Fruit fly (Drosophila melanogaster): ENCODE results near the gene CG14074.

Gene CG14074

DNA sequence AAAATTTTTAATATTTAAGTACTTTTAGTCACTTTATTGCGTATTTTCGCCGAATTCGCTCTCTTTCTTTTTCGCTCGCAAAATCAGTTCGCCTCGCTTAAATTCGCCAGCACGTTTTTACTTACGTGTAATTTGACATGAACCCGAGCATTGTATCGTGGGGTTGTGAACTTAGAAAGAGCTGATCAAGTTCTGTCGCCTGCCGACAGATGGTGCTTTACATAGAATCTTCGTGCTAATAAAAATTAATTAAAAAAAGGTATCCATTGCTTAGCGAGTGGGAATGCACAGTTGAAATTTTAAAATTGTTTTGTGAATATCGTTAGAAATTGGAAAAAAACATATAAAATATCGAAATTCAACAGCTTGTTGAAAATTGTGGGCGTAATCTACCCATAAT lies 17.6 kb upstream of the CG14074 start (continued):
- TF ChIP-seq Sry-β (GFP tag; optimal IDR thresholded peaks at IDR 0.05): no peak
- no peak for TF ChIP-seq otp (GFP tag; IDR thresholded peaks at IDR 0.05)
- TF ChIP-seq Lim3 (GFP tag; IDR thresholded peaks at IDR 0.05): no peak
- TF ChIP-seq toy (GFP tag; IDR thresholded peaks at IDR 0.05): no peak
- no peak; the same call in 1 of the 2 replicates for TF ChIP-seq CG1024 (GFP tag; IDR thresholded peaks at IDR 0.05)
- peak; percentile 12 for TF ChIP-seq MESR4 (GFP tag; optimal IDR thresholded peaks at IDR 0.05)
- TF ChIP-seq CG34224 (GFP tag; IDR thresholded peaks at IDR 0.05; ENCODE audit: partially characterized antibody): no peak
- no peak for TF ChIP-seq Dll (GFP tag; IDR thresholded peaks at IDR 0.05; ENCODE audit: partially characterized antibody)
- TF ChIP-seq CG11247 (GFP tag; IDR thresholded peaks at IDR 0.05): no peak
- TF ChIP-seq sug (tag; optimal IDR thresholded peaks at IDR 0.05): no peak
- peak; percentile 16 for TF ChIP-seq pzg (GFP tag; optimal IDR thresholded peaks at IDR 0.05)
- TF ChIP-seq Chrac-16 (GFP tag; optimal IDR thresholded peaks at IDR 0.05): peak; percentile 67
- no peak; the same call in 1 of the 3 replicates for TF ChIP-seq CG6791 (GFP tag; IDR thresholded peaks at IDR 0.05; ENCODE audit: partially characterized antibody)
- no peak for TF ChIP-seq yki (optimal IDR thresholded peaks at IDR 0.05)
- no peak for TF ChIP-seq sob (GFP tag; IDR thresholded peaks at IDR 0.05)
- TF ChIP-seq Nf-YA (GFP tag; IDR thresholded peaks at IDR 0.05): no peak
- peak; percentile 17 for TF ChIP-seq CG13894 (tag; optimal IDR thresholded peaks at IDR 0.05)
- no peak for TF ChIP-seq ham (GFP tag; IDR thresholded peaks at IDR 0.05)
- TF ChIP-seq salm (tag; optimal IDR thresholded peaks at IDR 0.05): peak; percentile 34
- peak; percentile 98 for TF ChIP-seq CTCF (GFP tag; optimal IDR thresholded peaks at IDR 0.05)
- TF ChIP-seq run (tag; optimal IDR thresholded peaks at IDR 0.05): no peak
- TF ChIP-seq pan (optimal IDR thresholded peaks at IDR 0.05): no peak
- peak in 1 of 2 experiments; percentile 65 for TF ChIP-seq pan (GFP tag; optimal IDR thresholded peaks at IDR 0.05 in 1 of 2, IDR thresholded peaks at IDR 0.05 in 1 of 2)
- no peak for TF ChIP-seq CG4404 (GFP tag; IDR thresholded peaks at IDR 0.05)
- no peak for TF ChIP-seq CG13123 (GFP tag; optimal IDR thresholded peaks at IDR 0.05)
- peak; percentile 88 for TF ChIP-seq Fer1 (GFP tag; optimal IDR thresholded peaks at IDR 0.05)
- peak; percentile 65 for TF ChIP-seq HmgD (GFP tag; optimal IDR thresholded peaks at IDR 0.05)
- peak; percentile 48 for TF ChIP-seq CG7745 (tag; optimal IDR thresholded peaks at IDR 0.05)

DNA sequence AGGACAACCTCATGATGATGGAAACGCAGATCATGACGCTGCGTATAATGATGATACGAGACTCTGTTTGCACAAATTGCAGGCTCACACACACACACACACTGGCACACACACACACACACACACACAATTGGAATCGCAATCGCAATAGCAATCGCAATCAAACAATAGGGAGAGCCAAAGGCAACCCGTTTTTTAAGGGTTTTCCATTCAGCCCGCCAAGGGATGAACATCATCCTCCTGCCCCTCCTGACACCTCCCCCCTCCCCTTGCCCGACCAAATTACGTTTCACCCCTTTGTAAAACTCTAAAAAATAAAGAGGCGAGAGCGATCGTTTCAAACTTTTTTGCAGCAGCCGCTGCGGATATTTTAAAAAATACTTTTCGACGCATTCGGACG lies 13.8 kb upstream of the CG14074 start:
- TF ChIP-seq CG17912 (GFP tag; optimal IDR thresholded peaks at IDR 0.05): no peak
- no peak for TF ChIP-seq CG16779 (GFP tag; IDR thresholded peaks at IDR 0.05)
- no peak for TF ChIP-seq esg (GFP tag; conservative IDR thresholded peaks at IDR 0.05)
- no peak for TF ChIP-seq Pdp1 (GFP tag; optimal IDR thresholded peaks at IDR 0.05)
- TF ChIP-seq CG1647 (GFP tag; optimal IDR thresholded peaks at IDR 0.05): no peak
- no peak for TF ChIP-seq CG1792 (GFP tag; optimal IDR thresholded peaks at IDR 0.05)
- TF ChIP-seq CG17802 (tag; optimal IDR thresholded peaks at IDR 0.05): no peak
- TF ChIP-seq row (GFP tag; IDR thresholded peaks at IDR 0.05): no peak
- no peak for TF ChIP-seq CG7745 (tag; optimal IDR thresholded peaks at IDR 0.05)
- TF ChIP-seq seq (GFP tag; IDR thresholded peaks at IDR 0.05): peak; percentile 52; the same call in 1 of the 2 replicates
- no peak for TF ChIP-seq CG14050 (GFP tag; IDR thresholded peaks at IDR 0.05)
- TF ChIP-seq Hmr (GFP tag; optimal IDR thresholded peaks at IDR 0.05): no peak
- TF ChIP-seq Atf3 (GFP tag; optimal IDR thresholded peaks at IDR 0.05): no peak
- TF ChIP-seq cg (GFP tag; optimal IDR thresholded peaks at IDR 0.05): peak; percentile 51
- TF ChIP-seq kni (GFP tag; optimal IDR thresholded peaks at IDR 0.05): peak; percentile 7
- TF ChIP-seq CG9727 (GFP tag; optimal IDR thresholded peaks at IDR 0.05): no peak
- TF ChIP-seq bcd (GFP tag; optimal IDR thresholded peaks at IDR 0.05): no peak
- peak; percentile 83 for TF ChIP-seq pros (GFP tag; optimal IDR thresholded peaks at IDR 0.05)
- TF ChIP-seq CG8924 (tag; optimal IDR thresholded peaks at IDR 0.05): no peak
- TF ChIP-seq Hey (tag; optimal IDR thresholded peaks at IDR 0.05): no peak
- peak; percentile 25 for TF ChIP-seq sqz (GFP tag; optimal IDR thresholded peaks at IDR 0.05)
- TF ChIP-seq CG16863 (GFP tag; optimal IDR thresholded peaks at IDR 0.05): no peak
- no peak for TF ChIP-seq Spps (tag; optimal IDR thresholded peaks at IDR 0.05)
- TF ChIP-seq Ssrp (tag; optimal IDR thresholded peaks at IDR 0.05): no peak
- no peak for TF ChIP-seq jigr1 (GFP tag; IDR thresholded peaks at IDR 0.05)
- no peak for TF ChIP-seq D (optimal IDR thresholded peaks at IDR 0.05)
- peak; percentile 32 for TF ChIP-seq D (GFP tag; optimal IDR thresholded peaks at IDR 0.05)
